Fruit fly (Drosophila melanogaster): Measurements from ENCODE around the gene Cpr100A.

Cpr100A gene

DNA sequence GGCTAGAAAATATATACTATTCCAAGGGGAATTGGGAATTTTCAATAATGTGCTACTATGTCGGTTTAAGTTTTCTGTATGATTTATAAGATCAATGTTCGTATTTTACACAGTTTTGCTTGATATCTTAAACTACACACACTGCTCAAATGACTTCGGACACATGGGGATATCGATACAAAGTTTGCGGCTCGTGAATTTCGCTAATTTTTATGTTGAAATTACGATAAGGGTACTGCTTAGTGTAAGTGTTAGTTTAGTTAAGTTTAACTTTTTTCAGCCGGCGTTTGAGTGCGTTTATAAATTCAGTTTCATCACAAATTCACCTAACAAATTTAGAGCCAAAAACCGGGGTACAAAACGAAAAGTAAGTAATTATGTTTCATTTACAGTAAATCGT lies 16.1 kb downstream of the Cpr100A start, which contains the start of gene CG15547:
CG15547 (minus strand) TSS at position 101 of the 400 bp plus-strand sequence.
- TF ChIP-seq CG17801 (GFP tag; optimal IDR thresholded peaks at IDR 0.05; ENCODE audit: partially characterized antibody), result no peak

DNA sequence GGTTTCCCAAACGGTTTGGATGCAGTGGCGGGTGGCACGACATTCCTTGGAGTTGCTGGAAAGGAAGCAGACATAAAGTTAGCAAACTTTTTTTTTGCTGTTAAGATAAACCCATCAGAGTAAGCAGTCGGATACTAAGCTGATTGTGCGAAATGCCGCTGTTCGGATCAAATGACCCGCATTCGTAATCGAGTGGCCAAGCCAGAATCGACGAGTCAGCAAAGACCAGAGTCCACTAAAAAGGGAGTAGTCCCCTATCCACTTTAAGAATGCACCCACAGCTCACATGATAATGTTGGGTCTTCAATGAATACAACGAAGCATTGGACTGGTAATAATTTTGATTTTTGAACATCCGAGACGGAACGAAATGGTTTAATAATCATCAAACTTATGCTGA lies 19.5 kb downstream of the Cpr100A start:
- peak; percentile 18 for TF ChIP-seq CG17801 (GFP tag; optimal IDR thresholded peaks at IDR 0.05; ENCODE audit: partially characterized antibody)

DNA sequence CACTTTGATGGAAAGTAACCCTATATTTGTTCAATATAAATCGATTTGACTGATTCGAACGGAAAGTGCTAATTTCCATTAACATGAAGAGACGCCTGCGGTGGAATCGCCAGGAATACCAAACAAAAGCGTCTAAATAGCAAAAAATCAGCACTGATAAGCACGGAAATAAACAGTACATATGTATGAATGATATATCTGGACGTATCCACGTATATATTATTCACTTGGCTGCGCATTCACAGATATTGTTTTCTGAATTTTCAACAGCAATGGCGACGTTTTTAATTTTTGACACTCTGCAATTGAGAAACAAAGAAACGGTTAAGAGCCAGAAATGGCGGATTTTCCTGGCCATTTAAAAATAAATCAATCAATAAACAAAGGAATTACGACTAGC lies 20.0 kb downstream of the Cpr100A start:
- TF ChIP-seq CG17801 (GFP tag; optimal IDR thresholded peaks at IDR 0.05; ENCODE audit: partially characterized antibody), result no peak

DNA sequence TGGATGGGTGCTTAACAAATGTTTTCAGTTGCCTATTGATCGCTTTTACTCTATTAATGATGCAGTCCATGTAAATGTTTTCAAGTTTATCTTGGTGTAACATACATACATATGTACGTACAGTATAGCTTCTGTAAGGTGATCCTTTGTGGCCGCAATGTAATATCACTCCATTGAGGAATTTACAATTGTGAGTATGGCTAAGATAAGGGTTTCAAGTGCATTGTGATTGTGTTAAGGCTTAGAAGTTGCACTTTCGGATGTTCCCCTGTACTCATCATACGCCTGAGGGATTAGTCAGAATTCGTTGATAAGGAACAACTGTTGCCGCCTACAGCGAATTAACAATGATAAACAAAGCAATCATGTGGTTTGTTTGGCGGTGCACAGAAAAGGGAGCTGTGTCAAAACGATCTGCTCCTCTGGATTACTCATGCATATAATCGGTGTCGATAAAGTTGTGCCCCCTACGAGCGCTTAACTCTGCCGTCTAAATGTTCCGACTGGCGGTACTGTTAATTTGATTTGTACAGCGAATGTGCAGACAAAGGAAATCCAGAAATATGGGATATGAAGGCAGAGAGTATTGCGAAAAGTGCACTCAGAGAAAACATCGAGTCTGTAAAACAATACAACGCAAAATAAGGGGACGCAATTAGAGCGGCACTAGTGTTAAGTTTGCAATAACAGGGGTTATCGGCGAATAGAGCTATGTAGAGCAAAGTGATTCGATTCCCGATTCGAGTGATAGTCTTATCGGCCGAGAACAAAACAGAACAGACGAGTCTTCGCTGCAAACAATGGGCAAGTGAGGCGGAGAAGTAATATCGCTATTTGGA lies 20.6 kb downstream of the Cpr100A start:
- TF ChIP-seq CG17801 (GFP tag; optimal IDR thresholded peaks at IDR 0.05; ENCODE audit: partially characterized antibody), result peak; percentile 60

DNA sequence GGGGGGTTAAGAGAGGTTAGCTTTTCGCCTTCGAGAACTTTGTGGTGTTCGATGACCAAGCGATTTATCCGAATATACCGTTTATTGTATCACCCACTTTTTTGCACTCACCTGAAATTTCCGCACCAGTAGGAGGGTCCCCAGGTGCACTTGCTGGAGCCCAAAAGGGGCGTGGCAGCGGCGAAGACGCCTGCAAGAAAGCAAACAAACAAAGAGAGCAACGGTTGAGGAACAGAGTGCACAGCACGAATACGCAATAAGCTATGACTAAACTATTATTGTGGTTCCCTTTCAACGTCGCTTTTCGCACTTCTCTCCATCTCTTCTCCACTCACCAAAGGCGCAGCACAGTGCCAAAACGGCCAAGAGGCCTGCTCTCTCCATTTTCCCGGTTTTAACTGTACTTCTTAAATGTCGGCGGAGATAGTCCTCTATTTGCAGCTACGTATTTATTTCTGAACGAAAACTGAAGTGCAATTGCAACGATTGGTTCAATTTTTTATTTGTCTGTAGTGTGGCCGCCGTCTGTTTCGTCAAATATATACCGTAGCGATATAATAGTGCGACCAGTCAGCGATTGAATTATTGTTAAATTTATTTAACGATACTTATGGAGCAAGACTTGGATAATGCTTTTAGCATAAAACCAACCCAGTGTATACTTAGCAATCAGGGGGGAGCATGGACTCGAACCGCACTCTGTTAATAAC lies 21.4 kb downstream of the Cpr100A start, which contains the start of gene Sap-r:
Sap-r (minus strand) TSS at position 513 of the 710 bp plus-strand sequence.
- peak; percentile 53 for TF ChIP-seq CG17801 (GFP tag; optimal IDR thresholded peaks at IDR 0.05; ENCODE audit: partially characterized antibody)

DNA sequence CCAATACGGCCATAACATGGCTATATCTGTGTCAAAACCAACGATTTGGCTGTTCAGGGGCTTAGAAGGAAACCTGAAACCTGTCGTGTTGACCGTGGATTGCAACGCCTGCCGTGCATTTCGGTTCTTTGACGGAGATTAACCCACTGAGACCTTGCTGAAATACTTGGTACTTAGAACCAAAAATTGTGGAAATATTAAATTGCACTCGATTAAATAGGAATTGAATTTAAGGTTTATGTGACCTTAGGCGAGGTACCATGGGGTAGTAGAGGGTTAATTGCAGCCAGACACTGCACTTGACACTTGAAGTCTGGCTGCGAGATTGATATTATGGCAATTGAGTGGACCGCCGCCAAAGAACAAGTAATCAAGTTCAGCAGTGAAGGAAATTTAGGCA lies 22.7 kb downstream of the Cpr100A start:
- TF ChIP-seq CG17801 (GFP tag; optimal IDR thresholded peaks at IDR 0.05; ENCODE audit: partially characterized antibody), result no peak

DNA sequence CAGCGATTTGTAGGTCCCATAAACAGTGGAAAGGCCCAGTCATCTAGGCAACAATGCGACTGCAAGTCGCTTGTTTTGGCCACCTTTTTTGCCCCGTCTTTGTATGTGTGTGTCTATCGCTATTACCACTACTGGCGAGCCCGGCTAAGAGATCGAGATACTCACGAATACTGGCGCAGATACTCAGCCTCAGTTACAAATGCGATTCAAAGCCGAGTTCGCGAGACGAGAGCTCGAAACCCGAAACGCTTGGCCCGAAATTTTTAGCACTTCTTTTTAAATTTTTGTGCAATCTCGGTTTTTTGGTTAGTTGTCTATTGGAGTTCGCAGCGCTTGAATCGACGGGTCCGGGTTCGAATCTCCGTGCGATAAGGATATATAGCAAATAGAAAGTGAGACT lies 26.4 kb downstream of the Cpr100A start, which contains the start of gene Cyp4c3:
Cyp4c3 (plus strand) TSS at position 301 of the 400 bp plus-strand sequence.
- no peak for TF ChIP-seq CG17801 (GFP tag; optimal IDR thresholded peaks at IDR 0.05; ENCODE audit: partially characterized antibody)

DNA sequence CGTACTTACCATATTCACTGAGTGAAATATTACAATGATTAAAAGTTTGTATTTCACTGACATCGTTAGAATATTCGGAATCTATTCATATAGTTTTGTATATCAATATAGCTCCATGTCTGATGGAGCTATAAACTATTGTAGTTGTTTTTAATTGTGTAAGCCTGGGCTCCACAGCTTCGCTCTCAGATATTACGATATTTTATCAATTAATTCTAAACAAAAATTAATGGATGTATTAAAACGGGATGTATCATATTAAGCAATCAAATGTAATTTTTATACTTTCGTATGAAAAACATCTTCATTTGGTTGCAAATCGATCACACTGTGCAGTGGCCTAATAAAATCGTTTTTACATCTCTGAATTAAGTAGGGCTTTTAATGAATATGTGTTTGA lies 34.7 kb downstream of the Cpr100A start, which contains the start of gene CG33483:
CG33483 (minus strand) TSS at position 101 of the 400 bp plus-strand sequence.
- no peak for TF ChIP-seq CG17801 (GFP tag; optimal IDR thresholded peaks at IDR 0.05; ENCODE audit: partially characterized antibody)

DNA sequence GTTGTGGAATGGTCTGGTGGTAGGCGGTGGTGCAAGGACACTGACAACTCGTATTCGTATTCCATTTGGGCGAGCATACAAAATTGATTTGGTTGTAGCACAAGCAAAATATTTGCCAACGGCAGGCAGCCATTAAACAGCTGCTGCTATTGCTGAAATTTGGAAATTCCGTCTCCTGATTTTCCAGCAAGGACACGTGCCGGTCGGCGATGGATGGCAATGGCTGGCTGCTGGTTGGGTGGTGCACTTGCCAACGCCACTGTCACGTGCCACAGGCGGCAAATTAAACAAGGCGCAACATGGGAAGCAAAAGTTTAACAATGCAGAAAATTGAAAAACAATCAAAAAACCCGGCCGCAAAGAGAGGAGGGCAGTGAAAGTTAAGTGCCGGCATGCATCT lies 36.7 kb downstream of the Cpr100A start:
- no peak for TF ChIP-seq CG17801 (GFP tag; optimal IDR thresholded peaks at IDR 0.05; ENCODE audit: partially characterized antibody)

DNA sequence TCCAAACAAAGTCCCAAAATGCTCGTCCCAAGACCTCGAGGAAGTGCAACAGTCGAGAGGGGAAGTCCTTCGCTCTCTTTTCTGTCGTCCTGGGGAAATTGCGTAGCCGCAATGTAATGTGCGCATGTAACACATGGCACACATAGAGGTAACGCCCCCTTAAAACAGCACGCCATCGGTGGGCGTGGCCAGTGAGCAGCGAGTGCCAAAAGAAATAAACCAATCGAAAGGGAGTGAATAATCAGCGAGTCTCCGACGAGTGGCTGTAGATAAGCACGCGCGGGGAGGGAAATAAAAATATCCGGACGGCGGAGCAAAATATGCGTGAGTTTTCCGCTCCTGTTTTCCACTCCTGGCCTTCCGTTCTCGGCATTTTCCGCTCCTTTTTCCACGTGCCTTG lies 41.7 kb downstream of the Cpr100A start:
- no peak for TF ChIP-seq CG17801 (GFP tag; optimal IDR thresholded peaks at IDR 0.05; ENCODE audit: partially characterized antibody)

DNA sequence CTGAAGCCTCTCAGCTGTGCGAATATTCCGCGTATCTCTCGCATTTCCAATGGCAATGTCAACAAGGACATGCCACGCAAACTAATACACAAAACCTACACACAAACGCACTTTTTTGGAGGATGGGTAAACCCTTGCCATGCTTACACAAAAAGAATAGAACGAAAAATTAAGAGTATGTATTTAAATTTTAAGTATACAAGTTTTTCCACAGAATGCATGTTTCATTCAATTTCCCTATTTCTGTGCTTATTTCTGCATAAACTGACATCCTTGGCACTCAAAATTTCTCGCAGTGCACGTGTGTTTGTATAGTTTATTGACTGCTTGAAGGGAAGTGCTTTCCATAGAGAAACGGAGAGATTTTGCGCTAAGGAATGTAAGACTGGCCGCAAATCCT lies 42.5 kb downstream of the Cpr100A start:
- TF ChIP-seq CG17801 (GFP tag; optimal IDR thresholded peaks at IDR 0.05; ENCODE audit: partially characterized antibody), result no peak

DNA sequence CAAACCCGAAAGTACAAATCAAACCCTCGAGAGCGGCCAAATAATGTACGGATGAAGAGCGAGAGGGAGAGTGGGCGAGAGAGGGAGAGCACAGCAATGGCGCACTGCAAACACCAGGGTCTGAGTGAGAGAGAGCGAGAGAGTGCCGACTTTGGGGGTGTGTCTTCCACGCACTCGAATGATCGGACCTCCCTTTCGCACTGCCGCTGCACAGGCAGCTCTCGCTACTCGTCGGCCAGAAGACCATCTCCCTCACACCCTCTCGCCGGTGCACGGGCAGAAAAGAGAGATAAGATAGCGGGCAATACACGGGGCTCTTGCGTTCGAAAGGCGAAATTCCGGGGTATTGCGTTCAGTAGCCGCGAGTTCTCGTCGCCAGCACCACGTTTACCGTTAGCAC lies 45.1 kb downstream of the Cpr100A start, which contains the start of gene Ptx1:
Ptx1 (plus strand) TSS at position 353 of the 400 bp plus-strand sequence.
- TF ChIP-seq CG17801 (GFP tag; optimal IDR thresholded peaks at IDR 0.05; ENCODE audit: partially characterized antibody), result no peak

DNA sequence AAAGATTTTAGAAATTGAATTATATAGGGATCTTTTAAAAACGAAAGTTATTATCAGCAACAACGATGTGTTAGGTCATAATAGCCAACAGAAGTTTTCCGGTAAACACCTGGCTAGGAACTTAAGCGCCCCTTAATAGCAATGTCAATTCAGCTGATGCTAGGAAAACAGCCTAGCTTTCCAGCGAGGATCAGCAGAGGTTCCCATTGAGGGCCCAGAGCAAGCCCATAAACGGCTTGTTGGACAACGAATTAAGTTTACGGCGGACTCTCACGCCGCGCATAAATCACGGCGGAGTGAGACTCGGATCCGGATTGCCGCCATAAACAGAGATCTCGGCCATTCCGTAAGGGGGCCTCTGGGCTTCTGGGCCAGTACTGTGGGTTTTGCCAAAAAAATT lies 46.4 kb downstream of the Cpr100A start:
- TF ChIP-seq CG17801 (GFP tag; optimal IDR thresholded peaks at IDR 0.05; ENCODE audit: partially characterized antibody), result no peak

DNA sequence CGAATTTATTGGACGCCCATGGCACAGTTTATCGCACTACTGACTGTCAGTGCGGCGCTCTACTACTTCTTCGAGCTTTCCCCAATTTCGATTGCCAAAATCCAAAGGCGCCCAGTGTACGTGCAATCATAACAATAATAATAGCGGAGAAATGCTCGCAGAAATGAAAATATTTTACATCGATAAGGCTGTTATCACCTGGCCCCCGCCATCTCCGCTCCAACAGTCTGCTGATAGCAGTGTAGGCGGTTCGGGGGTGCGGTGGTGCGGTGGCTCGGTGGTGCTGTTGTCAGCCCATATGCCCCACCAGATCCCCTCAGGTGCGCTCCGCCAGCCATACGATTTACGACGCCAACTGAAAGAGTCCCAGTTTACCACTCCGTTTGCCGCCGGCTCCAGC lies 47.9 kb downstream of the Cpr100A start:
- TF ChIP-seq CG17801 (GFP tag; optimal IDR thresholded peaks at IDR 0.05; ENCODE audit: partially characterized antibody), result no peak

DNA sequence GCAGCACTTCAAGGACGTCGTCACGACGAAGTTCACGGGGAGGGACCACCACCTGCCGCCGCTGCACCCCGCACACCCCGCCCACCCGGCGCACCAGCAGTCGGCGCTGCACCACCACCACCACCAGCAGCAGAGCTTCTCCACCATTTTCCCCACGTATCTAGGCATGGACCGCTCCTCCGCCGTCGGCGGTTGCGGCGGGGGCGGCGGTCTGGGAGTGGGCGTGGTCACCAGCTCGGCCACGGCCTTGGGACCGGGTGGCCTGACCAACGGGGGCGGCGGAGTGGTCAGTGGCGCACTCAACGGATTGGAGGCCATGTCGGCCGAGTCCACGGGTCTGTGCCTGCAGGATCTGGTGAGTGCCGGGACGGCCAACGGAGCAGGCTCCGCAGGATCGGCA lies 48.7 kb downstream of the Cpr100A start:
- TF ChIP-seq CG17801 (GFP tag; optimal IDR thresholded peaks at IDR 0.05; ENCODE audit: partially characterized antibody), result no peak

Measured in ovary, adult (tissue).